Worm (Caenorhabditis elegans): ENCODE results near the gene sdz-10.

The sdz-10 gene

ce11 chrII:2762108-2762507 is 10.0 kb downstream of the sdz-10 start, which contains the start of gene fbxb-106:
Gene fbxb-106, plus strand, starts transcription at chrII:2762408.
- TF ChIP-seq mep-1 (tag; optimal IDR thresholded peaks at IDR 0.05) (no peak), ceh-43 (GFP tag; optimal IDR thresholded peaks at IDR 0.05) (no peak), unc-39 (tag; optimal IDR thresholded peaks at IDR 0.05) (no peak), lin-13 (tag; optimal IDR thresholded peaks at IDR 0.05) (no peak), sem-2 (GFP tag; optimal IDR thresholded peaks at IDR 0.05) (no peak), ceh-39 (tag; optimal IDR thresholded peaks at IDR 0.05) (no peak), nhr-28 (tag; optimal IDR thresholded peaks at IDR 0.05) (no peak), nhr-237 (tag; optimal IDR thresholded peaks at IDR 0.05) (no peak), ztf-11 (tag; optimal IDR thresholded peaks at IDR 0.05) (no peak), cnd-1 (tag; optimal IDR thresholded peaks at IDR 0.05) (no peak), zip-8 (tag; optimal IDR thresholded peaks at IDR 0.05) (no peak), lin-32 (GFP tag; optimal IDR thresholded peaks at IDR 0.05) (no peak), elt-3 (tag; optimal IDR thresholded peaks at IDR 0.05) (no peak), ham-2 (GFP tag; optimal IDR thresholded peaks at IDR 0.05) (no peak), tbx-8 (GFP tag; optimal IDR thresholded peaks at IDR 0.05) (no peak), hlh-1 (tag; optimal IDR thresholded peaks at IDR 0.05) (no peak), ces-1 (GFP tag; optimal IDR thresholded peaks at IDR 0.05) (no peak)

ce11 chrII:2758476-2758875 is 13.6 kb downstream of the sdz-10 start, which contains the start of gene fbxb-107:
Gene fbxb-107, plus strand, starts transcription at chrII:2758772.
- TF ChIP-seq zip-8 (tag; optimal IDR thresholded peaks at IDR 0.05), result no peak
- peak; percentile 99 for TF ChIP-seq ceh-39 (tag; optimal IDR thresholded peaks at IDR 0.05)

- TF ChIP-seq nhr-12 (tag; optimal IDR thresholded peaks at IDR 0.05) (no peak), pha-4 (tag; optimal IDR thresholded peaks at IDR 0.05) (no peak), elt-1 (tag; optimal IDR thresholded peaks at IDR 0.05; ENCODE audit: borderline replicate concordance, insufficient read depth) (no peak), ham-2 (GFP tag; optimal IDR thresholded peaks at IDR 0.05) (no peak), flh-1 (GFP tag; optimal IDR thresholded peaks at IDR 0.05) (no peak), lin-13 (tag; optimal IDR thresholded peaks at IDR 0.05) (no peak), zip-8 (tag; optimal IDR thresholded peaks at IDR 0.05) (no peak)
These were observed 14.1 kb downstream of the sdz-10 start, which contains the start of gene F29A7.8 for ce11 chrII:2757954-2758353. Gene F29A7.8, minus strand, starts transcription at chrII:2758054.

ce11 chrII:2756351-2756750 is 15.7 kb downstream of the sdz-10 start:
- TF ChIP-seq blmp-1 (tag; optimal IDR thresholded peaks at IDR 0.05), result no peak
- TF ChIP-seq elt-1 (tag; optimal IDR thresholded peaks at IDR 0.05; ENCODE audit: borderline replicate concordance, insufficient read depth), result no peak
- no peak for TF ChIP-seq sptf-1 (tag; optimal IDR thresholded peaks at IDR 0.05)
- TF ChIP-seq ceh-39 (tag; optimal IDR thresholded peaks at IDR 0.05), result no peak

- no peak for TF ChIP-seq unc-62 (GFP tag; optimal IDR thresholded peaks at IDR 0.05)
- TF ChIP-seq ztf-11 (tag; optimal IDR thresholded peaks at IDR 0.05), result no peak
These were observed 17.5 kb downstream of the sdz-10 start for ce11 chrII:2754595-2754994.

- TF ChIP-seq lin-13 (tag; optimal IDR thresholded peaks at IDR 0.05), result no peak
- no peak for TF ChIP-seq mep-1 (tag; optimal IDR thresholded peaks at IDR 0.05)
- no peak for TF ChIP-seq mab-5 (tag; optimal IDR thresholded peaks at IDR 0.05)
- no peak for TF ChIP-seq flh-1 (GFP tag; optimal IDR thresholded peaks at IDR 0.05)
- no peak for TF ChIP-seq unc-120 (tag; optimal IDR thresholded peaks at IDR 0.05; ENCODE audit: poor library complexity, severe bottlenecking)
- no peak for TF ChIP-seq ceh-43 (GFP tag; optimal IDR thresholded peaks at IDR 0.05)
- TF ChIP-seq nhr-237 (tag; optimal IDR thresholded peaks at IDR 0.05), result no peak
- TF ChIP-seq pha-4 (tag; optimal IDR thresholded peaks at IDR 0.05), result no peak
- TF ChIP-seq drap-1 (GFP tag; optimal IDR thresholded peaks at IDR 0.05), result no peak
- no peak for TF ChIP-seq blmp-1 (tag; optimal IDR thresholded peaks at IDR 0.05)
- TF ChIP-seq elt-1 (tag; optimal IDR thresholded peaks at IDR 0.05; ENCODE audit: borderline replicate concordance, insufficient read depth), result no peak
These were observed 19.1 kb downstream of the sdz-10 start, which contains the start of gene F29A7.3 for ce11 chrII:2752999-2753398. Gene F29A7.3, plus strand, starts transcription at chrII:2753299.

- TF ChIP-seq drap-1 (GFP tag; optimal IDR thresholded peaks at IDR 0.05), result no peak
- peak; percentile 18 for TF ChIP-seq pha-4 (tag; optimal IDR thresholded peaks at IDR 0.05)
- TF ChIP-seq nhr-12 (tag; optimal IDR thresholded peaks at IDR 0.05), result no peak
- peak; percentile 20 for TF ChIP-seq M03D4.4 (tag; optimal IDR thresholded peaks at IDR 0.05)
- peak; percentile 74 for TF ChIP-seq ces-1 (GFP tag; optimal IDR thresholded peaks at IDR 0.05)
- TF ChIP-seq unc-39 (tag; optimal IDR thresholded peaks at IDR 0.05), result no peak
- TF ChIP-seq zip-8 (tag; optimal IDR thresholded peaks at IDR 0.05), result no peak
- no peak for TF ChIP-seq elt-1 (tag; optimal IDR thresholded peaks at IDR 0.05; ENCODE audit: borderline replicate concordance, insufficient read depth)
- TF ChIP-seq ham-2 (GFP tag; optimal IDR thresholded peaks at IDR 0.05), result peak; percentile 46
- peak; percentile 65 for TF ChIP-seq sptf-1 (tag; optimal IDR thresholded peaks at IDR 0.05)
- peak; percentile 36 for TF ChIP-seq mep-1 (tag; optimal IDR thresholded peaks at IDR 0.05)
- peak; percentile 51 for TF ChIP-seq lin-13 (tag; optimal IDR thresholded peaks at IDR 0.05)
- TF ChIP-seq hlh-1 (tag; optimal IDR thresholded peaks at IDR 0.05), result peak; percentile 2
These were observed 19.5 kb downstream of the sdz-10 start, which contains the start of gene F29A7.6 for ce11 chrII:2752536-2752935. Gene F29A7.6, minus strand, starts transcription at chrII:2752611.
